Worm (Caenorhabditis elegans) whole organism, L1 larva: Measurements from ENCODE around the gene M02B1.3.
A peak's percentile ranks its signal among the peaks of the same experiment; 100 is the strongest.

Experiments used
- C34B4.2 ChIP-seq: sonication (generic microtip); optimal IDR thresholded peaks from 2 replicates; lab custom pipeline; 2017; ENCODE audit warnings: mild to moderate bottlenecking, missing genetic modification characterization, missing compliant biosample characterization
- F16B12.6 ChIP-seq: fragments of 150-350 bp; optimal IDR thresholded peaks from 2 replicates; lab custom pipeline; 2014; ENCODE audit warnings: missing biosample characterization, missing genetic modification characterization
- alr-1 ChIP-seq: fragments of 200-800 bp; sonication (Bioruptor generic); optimal IDR thresholded peaks from 2 replicates; lab custom pipeline; 2018; ENCODE audit warnings: borderline replicate concordance, mild to moderate bottlenecking, missing genetic modification characterization, missing compliant biosample characterization
- ama-1 ChIP-seq: fragments of 150-350 bp; optimal IDR thresholded peaks from 2 replicates; lab custom pipeline; 2014
- blmp-1 ChIP-seq: fragments of 150-350 bp; optimal IDR thresholded peaks from 2 replicates; lab custom pipeline; 2014; ENCODE audit warnings: missing biosample characterization, missing genetic modification characterization
- ceh-8 ChIP-seq: fragments of 200-800 bp; sonication (Bioruptor generic); optimal IDR thresholded peaks from 2 replicates; lab custom pipeline; 2018; ENCODE audit warnings: mild to moderate bottlenecking, missing genetic modification characterization, moderate library complexity, missing compliant biosample characterization
- ceh-88 ChIP-seq: fragments of 200-800 bp; sonication (Bioruptor generic); IDR thresholded peaks from 2 replicates; pipeline ENCODE4 v1.3.6; 2022; ENCODE audit warnings: missing genetic modification characterization, missing compliant biosample characterization
- ces-1 ChIP-seq: fragments of 150-350 bp; optimal IDR thresholded peaks from 2 replicates; lab custom pipeline; 2014; ENCODE audit warnings: missing biosample characterization, missing genetic modification reagents, missing genetic modification characterization
- dpl-1 ChIP-seq, 3 experiments: fragments of 150-350 bp in 2 of 3; sonication (generic microtip) in 1 of 3; optimal IDR thresholded peaks; 2 replicates each; lab custom pipeline; 2014 to 2017; ENCODE audit warnings: missing biosample characterization in 3 of 3, missing genetic modification characterization in 3 of 3, missing genetic modification reagents in 3 of 3
- efl-1 ChIP-seq, 4 experiments: fragments of 150-350 bp; optimal IDR thresholded peaks in 3 of 4; peaks in 1 of 4; 1 replicate in 1 of 4; 2 replicates in 3 of 4; lab custom pipeline; 2014; ENCODE audit warnings: missing biosample characterization in 2 of 4, missing genetic modification characterization in 2 of 4, missing genetic modification reagents in 2 of 4
- egl-13 ChIP-seq: sonication (generic microtip); optimal IDR thresholded peaks from 2 replicates; lab custom pipeline; 2016; ENCODE audit warnings: missing genotype, missing genetic modification reagents, missing genetic modification characterization, missing compliant biosample characterization
- fkh-10 ChIP-seq: sonication (generic microtip); optimal IDR thresholded peaks from 2 replicates; lab custom pipeline; 2017; ENCODE audit warnings: missing biosample characterization, missing genetic modification reagents, missing genetic modification characterization
- fkh-4 ChIP-seq: sonication (generic microtip); optimal IDR thresholded peaks from 2 replicates; lab custom pipeline; 2016; ENCODE audit warnings: missing compliant biosample characterization, missing genetic modification characterization, borderline replicate concordance
- fkh-8 ChIP-seq: sonication (generic microtip); optimal IDR thresholded peaks from 2 replicates; lab custom pipeline; 2016; ENCODE audit warnings: mild to moderate bottlenecking, missing genetic modification characterization, missing compliant biosample characterization
- hlh-4 ChIP-seq: sonication (generic microtip); optimal IDR thresholded peaks from 2 replicates; lab custom pipeline; 2016; ENCODE audit warnings: mild to moderate bottlenecking, missing genetic modification characterization, missing compliant biosample characterization
- hpl-2 ChIP-seq: fragments of 150-350 bp; optimal IDR thresholded peaks from 2 replicates; lab custom pipeline; 2014; ENCODE audit warnings: missing biosample characterization, missing genetic modification reagents, missing genetic modification characterization
- jun-1 ChIP-seq: fragments of 150-350 bp; optimal IDR thresholded peaks from 2 replicates; lab custom pipeline; 2014; ENCODE audit warnings: missing biosample characterization, missing genetic modification reagents, missing genetic modification characterization
- lin-14 ChIP-seq: fragments of 200-800 bp; sonication (Bioruptor generic); optimal IDR thresholded peaks from 2 replicates; lab custom pipeline; 2018; ENCODE audit warnings: mild to moderate bottlenecking, missing genetic modification characterization, moderate library complexity, missing compliant biosample characterization
- lin-15B ChIP-seq: fragments of 150-350 bp; sonication (generic microtip); optimal IDR thresholded peaks from 3 replicates; lab custom pipeline; 2014; ENCODE audit warnings: missing biosample characterization, missing genetic modification characterization
- lin-35 ChIP-seq, 2 experiments: fragments of 150-350 bp; optimal IDR thresholded peaks; 2 replicates each; lab custom pipeline; 2014; ENCODE audit warnings: missing biosample characterization in 2 of 2, missing genetic modification characterization in 2 of 2, missing genetic modification reagents in 2 of 2
- lsy-2 ChIP-seq, 2 experiments: fragments of 150-350 bp; optimal IDR thresholded peaks; 2 replicates each; lab custom pipeline; 2014; ENCODE audit warnings: missing biosample characterization in 2 of 2, missing genetic modification characterization in 2 of 2
- mab-9 ChIP-seq: fragments of 200-800 bp; sonication (Bioruptor generic); IDR thresholded peaks from 2 replicates; pipeline ENCODE4 v1.3.6; 2022; ENCODE audit warnings: missing genetic modification reagents, missing genetic modification characterization, missing compliant biosample characterization
- mdl-1 ChIP-seq, 2 experiments: fragments of 150-350 bp; optimal IDR thresholded peaks; 2 replicates each; lab custom pipeline; 2014 to 2017; ENCODE audit warnings: missing biosample characterization in 2 of 2, missing genetic modification characterization in 2 of 2, inconsistent platforms in 1 of 2
- mef-2 ChIP-seq: fragments of 150-350 bp; optimal IDR thresholded peaks from 2 replicates; lab custom pipeline; 2014; ENCODE audit warnings: missing biosample characterization, missing genetic modification characterization
- mep-1 ChIP-seq: fragments of 150-350 bp; optimal IDR thresholded peaks from 2 replicates; lab custom pipeline; 2014; ENCODE audit warnings: missing biosample characterization, missing genetic modification characterization
- nhr-11 ChIP-seq: fragments of 150-350 bp; optimal IDR thresholded peaks from 2 replicates; lab custom pipeline; 2014; ENCODE audit warnings: missing biosample characterization, missing genetic modification characterization
- nhr-19 ChIP-seq: fragments of 200-800 bp; sonication (Bioruptor generic); conservative IDR thresholded peaks from 2 replicates; pipeline ENCODE4 v1.3.6; 2022; ENCODE audit warnings: missing genetic modification characterization, missing compliant biosample characterization
- nhr-28 ChIP-seq: fragments of 150-350 bp; optimal IDR thresholded peaks from 2 replicates; lab custom pipeline; 2014; ENCODE audit warnings: missing biosample characterization, missing genetic modification characterization
- nhr-76 ChIP-seq: sonication (generic microtip); optimal IDR thresholded peaks from 2 replicates; lab custom pipeline; 2017; ENCODE audit warnings: missing biosample characterization, missing genetic modification characterization
- nhr-77 ChIP-seq: fragments of 150-350 bp; optimal IDR thresholded peaks from 2 replicates; lab custom pipeline; 2014; ENCODE audit warnings: missing biosample characterization, missing genetic modification characterization
- nhr-85 ChIP-seq: sonication (generic microtip); peaks from one replicate; lab custom pipeline; 2016; ENCODE audit warnings: missing genetic modification characterization, inconsistent platforms, missing compliant biosample characterization
- nhr-90 ChIP-seq: sonication (generic microtip); optimal IDR thresholded peaks from 2 replicates; lab custom pipeline; 2016; ENCODE audit warnings: mild to moderate bottlenecking, missing genetic modification characterization, missing compliant biosample characterization; ENCODE audit not compliant: poor library complexity
- pag-3 ChIP-seq: sonication (generic microtip); optimal IDR thresholded peaks from 2 replicates; lab custom pipeline; 2017; ENCODE audit warnings: missing genetic modification characterization, mild to moderate bottlenecking, missing compliant biosample characterization, antibody characterized with exemption, borderline replicate concordance; ENCODE audit not compliant: insufficient read depth
- pax-3 ChIP-seq: fragments of 200-800 bp; sonication (Bioruptor generic); optimal IDR thresholded peaks from 2 replicates; lab custom pipeline; 2018; ENCODE audit warnings: mild to moderate bottlenecking, missing genetic modification characterization, moderate library complexity, missing compliant biosample characterization
- pqm-1 ChIP-seq: sonication (generic microtip); optimal IDR thresholded peaks from 3 replicates; lab custom pipeline; 2017; ENCODE audit warnings: missing biosample characterization, missing genetic modification characterization
- skn-1 ChIP-seq: fragments of 150-350 bp; optimal IDR thresholded peaks from 2 replicates; lab custom pipeline; 2014; ENCODE audit warnings: missing biosample characterization, missing genetic modification characterization
- snpc-4 ChIP-seq: fragments of 150-350 bp; optimal IDR thresholded peaks from 2 replicates; lab custom pipeline; 2014; ENCODE audit warnings: missing biosample characterization, missing genetic modification characterization
- sox-4 ChIP-seq: sonication (generic microtip); optimal IDR thresholded peaks from 2 replicates; lab custom pipeline; 2016; ENCODE audit warnings: missing genetic modification characterization, missing compliant biosample characterization
- sup-37 ChIP-seq: fragments of 200-800 bp; sonication (Bioruptor generic); optimal IDR thresholded peaks from 2 replicates; lab custom pipeline; 2018; ENCODE audit warnings: mild to moderate bottlenecking, missing genetic modification characterization, missing compliant biosample characterization
- swsn-7 ChIP-seq: sonication (generic microtip); optimal IDR thresholded peaks from 2 replicates; lab custom pipeline; 2016; ENCODE audit warnings: missing genetic modification characterization, missing compliant biosample characterization
- unc-30 ChIP-seq: sonication (generic microtip); optimal IDR thresholded peaks from 2 replicates; lab custom pipeline; 2017; ENCODE audit warnings: missing biosample characterization, missing genetic modification characterization
- unc-62 ChIP-seq: fragments of 150-350 bp; optimal IDR thresholded peaks from 2 replicates; lab custom pipeline; 2014; ENCODE audit warnings: missing biosample characterization, missing genetic modification reagents, missing genetic modification characterization
- zag-1 ChIP-seq: fragments of 150-350 bp; optimal IDR thresholded peaks from 2 replicates; lab custom pipeline; 2014; ENCODE audit warnings: missing biosample characterization, missing genetic modification characterization

Gene M02B1.3

ce11 chrIV:12830829-12831392, 5.4 kb upstream of the M02B1.3 start:
- TF ChIP-seq lin-14 (GFP tag; lab: Kevin White, UChicago), result peak; percentile 50
- TF ChIP-seq sox-4 (tag; lab: Kevin White, UChicago), result no peak
- peak; percentile 6 for TF ChIP-seq fkh-8
- no peak for TF ChIP-seq mab-9 (GFP tag; lab: Robert Waterston, UW)
- no peak for TF ChIP-seq efl-1 (optimal IDR thresholded peaks at IDR 0.05; lab: Kevin White, UChicago)
- peak in 1 of 2 experiments; percentile 41 for TF ChIP-seq efl-1 (GFP tag; optimal IDR thresholded peaks at IDR 0.05 in 1 of 2; lab: Kevin White, UChicago)

ce11 chrIV:12831609-12832500, 4.5 kb upstream of the M02B1.3 start:
- no peak for TF ChIP-seq swsn-7
- TF ChIP-seq ama-1 (lab: Kevin White, UChicago), result no peak
- TF ChIP-seq mdl-1 (tag; optimal IDR thresholded peaks at IDR 0.05; lab: Kevin White, UChicago), result no peak
- no peak for TF ChIP-seq sup-37 (GFP tag; lab: Kevin White, UChicago)
- TF ChIP-seq nhr-85, result no peak
- no peak for TF ChIP-seq alr-1
- no peak for TF ChIP-seq ces-1
- TF ChIP-seq nhr-90 (tag; lab: Kevin White, UChicago), result no peak
- TF ChIP-seq unc-30 (tag; lab: Kevin White, UChicago), result no peak
- TF ChIP-seq pag-3 (tag; lab: Kevin White, UChicago), result no peak
- peak in 1 of 2 experiments; percentile 67 for TF ChIP-seq efl-1 (optimal IDR thresholded peaks at IDR 0.05; lab: Kevin White, UChicago)
- peak; percentile 37 to 91 for TF ChIP-seq efl-1 (GFP tag; optimal IDR thresholded peaks at IDR 0.05 in 1 of 2; lab: Kevin White, UChicago)
- no peak for TF ChIP-seq mep-1 (tag; lab: Kevin White, UChicago)
- TF ChIP-seq mef-2, result no peak
- no peak for TF ChIP-seq C34B4.2 (tag; lab: Kevin White, UChicago)
- peak; percentile 12 for TF ChIP-seq hpl-2
- no peak for TF ChIP-seq snpc-4
- TF ChIP-seq lin-15B (tag; lab: Kevin White, UChicago), result no peak
- TF ChIP-seq nhr-19 (GFP tag; lab: Robert Waterston, UW), result no peak
- TF ChIP-seq hlh-4 (tag; lab: Kevin White, UChicago), result no peak
- no peak for TF ChIP-seq nhr-11 (tag; lab: Kevin White, UChicago)
- no peak for TF ChIP-seq fkh-10 (GFP tag; lab: Kevin White, UChicago)
- TF ChIP-seq ceh-8 (GFP tag; lab: Kevin White, UChicago), result no peak
- no peak for TF ChIP-seq pax-3 (tag; lab: Kevin White, UChicago)
- no peak for TF ChIP-seq jun-1 (tag; lab: Kevin White, UChicago)
- TF ChIP-seq fkh-4 (tag; lab: Kevin White, UChicago), result no peak
- TF ChIP-seq nhr-76 (tag; lab: Kevin White, UChicago), result no peak
- peak; percentile 38 to 74 for TF ChIP-seq lsy-2 (tag; optimal IDR thresholded peaks at IDR 0.05; lab: Kevin White, UChicago)
- no peak for TF ChIP-seq lin-35 (GFP tag; optimal IDR thresholded peaks at IDR 0.05; lab: Kevin White, UChicago)
- TF ChIP-seq dpl-1 (GFP tag; optimal IDR thresholded peaks at IDR 0.05; lab: Kevin White, UChicago), result peak in 1 of 3 experiments; percentile 15
- peak; percentile 9 for TF ChIP-seq skn-1 (tag; lab: Kevin White, UChicago)
- no peak for TF ChIP-seq nhr-28 (tag; lab: Kevin White, UChicago)
- no peak for TF ChIP-seq zag-1 (tag; lab: Kevin White, UChicago)
- peak; percentile 48 for TF ChIP-seq lin-14 (GFP tag; lab: Kevin White, UChicago)
- TF ChIP-seq F16B12.6, result peak; percentile 65
- no peak for TF ChIP-seq ceh-88 (GFP tag; lab: Robert Waterston, UW)
- TF ChIP-seq mab-9 (GFP tag; lab: Robert Waterston, UW), result no peak
- TF ChIP-seq nhr-77 (tag; lab: Kevin White, UChicago), result no peak
- TF ChIP-seq unc-62 (GFP tag; lab: Kevin White, UChicago), result no peak
- TF ChIP-seq blmp-1 (tag; lab: Kevin White, UChicago), result no peak
- TF ChIP-seq pqm-1, result no peak
- no peak for TF ChIP-seq egl-13 (tag; lab: Kevin White, UChicago)
- TF ChIP-seq, all 84 proteins: peak for 7
